Worm (Caenorhabditis elegans): Measurements from ENCODE around the gene F40G9.14.

The F40G9.14 gene

DNA sequence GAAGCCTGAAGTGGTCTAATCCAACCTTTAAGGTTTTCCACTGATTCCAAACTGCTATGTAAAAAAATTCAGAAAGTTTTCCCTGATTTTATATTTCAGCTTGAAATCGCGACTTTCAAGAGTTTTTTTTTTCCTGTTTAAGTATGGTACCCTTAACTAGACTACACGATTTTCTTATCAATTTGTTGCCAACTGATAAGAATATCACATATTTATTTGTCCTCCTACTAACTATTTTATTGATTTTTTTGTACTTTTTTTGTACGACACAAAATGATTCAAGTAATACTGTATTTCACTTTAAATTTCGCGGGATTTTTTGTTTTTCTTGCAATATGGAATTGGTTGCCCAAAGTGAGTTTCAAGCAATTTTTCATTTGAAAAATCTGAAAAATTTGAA lies 5.5 kb upstream of the F40G9.14 start:
- TF ChIP-seq ceh-83 (GFP tag; optimal IDR thresholded peaks at IDR 0.05) = no peak
- no peak for TF ChIP-seq nhr-2 (tag; optimal IDR thresholded peaks at IDR 0.05)
- no peak for TF ChIP-seq nhr-12 (tag; optimal IDR thresholded peaks at IDR 0.05)
- no peak for TF ChIP-seq ceh-43 (GFP tag; optimal IDR thresholded peaks at IDR 0.05)
- TF ChIP-seq sem-2 (GFP tag; optimal IDR thresholded peaks at IDR 0.05) = no peak
- TF ChIP-seq zip-8 (tag; optimal IDR thresholded peaks at IDR 0.05) = no peak
- no peak for TF ChIP-seq ztf-11 (tag; optimal IDR thresholded peaks at IDR 0.05)
- TF ChIP-seq nhr-76 (tag; optimal IDR thresholded peaks at IDR 0.05) = no peak
- TF ChIP-seq ceh-39 (tag; optimal IDR thresholded peaks at IDR 0.05) = no peak
- TF ChIP-seq unc-62 (GFP tag; optimal IDR thresholded peaks at IDR 0.05) = no peak
- TF ChIP-seq drap-1 (GFP tag; optimal IDR thresholded peaks at IDR 0.05) = no peak
- TF ChIP-seq blmp-1 (tag; optimal IDR thresholded peaks at IDR 0.05) = no peak
- no peak for TF ChIP-seq unc-39 (tag; optimal IDR thresholded peaks at IDR 0.05)
- TF ChIP-seq mls-2 (tag; optimal IDR thresholded peaks at IDR 0.05) = no peak
- TF ChIP-seq mep-1 (tag; optimal IDR thresholded peaks at IDR 0.05) = no peak
- TF ChIP-seq lsy-2 (tag; optimal IDR thresholded peaks at IDR 0.05) = no peak
- TF ChIP-seq tbx-8 (GFP tag; optimal IDR thresholded peaks at IDR 0.05) = no peak
- no peak for TF ChIP-seq snpc-4 (tag; optimal IDR thresholded peaks at IDR 0.05)
- no peak for TF ChIP-seq cnd-1 (tag; optimal IDR thresholded peaks at IDR 0.05)
- no peak for TF ChIP-seq bed-3 (GFP tag; optimal IDR thresholded peaks at IDR 0.05)

DNA sequence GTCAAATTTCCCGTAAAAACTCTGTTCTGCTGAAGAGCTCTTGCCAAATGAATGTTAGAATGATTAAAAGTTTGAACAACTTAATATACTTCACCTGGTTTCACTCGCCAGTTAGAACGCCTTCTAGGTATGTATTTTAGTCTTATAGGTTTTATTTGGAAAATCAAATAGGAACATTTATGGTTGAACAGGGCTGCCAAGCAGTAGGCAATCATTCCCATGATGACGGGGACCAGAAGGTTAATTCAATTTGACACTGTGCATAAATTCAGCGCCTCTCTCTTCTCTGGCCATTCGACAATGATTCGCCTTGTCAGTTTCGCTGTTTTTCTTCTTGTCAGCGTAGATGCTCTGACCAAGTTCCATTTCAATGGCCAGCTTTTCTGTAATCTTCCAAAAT lies 4.5 kb upstream of the F40G9.14 start, which contains the start of gene F40G9.15:
TSS of gene F40G9.15 (plus strand) at position 301 of the 400 bp plus-strand sequence.
- TF ChIP-seq snpc-4 (tag; optimal IDR thresholded peaks at IDR 0.05) = no peak
- TF ChIP-seq cnd-1 (tag; optimal IDR thresholded peaks at IDR 0.05) = no peak
- TF ChIP-seq mls-2 (tag; optimal IDR thresholded peaks at IDR 0.05) = no peak
- TF ChIP-seq pha-4 (tag; optimal IDR thresholded peaks at IDR 0.05) = no peak
- no peak for TF ChIP-seq sptf-1 (tag; optimal IDR thresholded peaks at IDR 0.05)
- no peak for TF ChIP-seq lin-32 (GFP tag; optimal IDR thresholded peaks at IDR 0.05)
- TF ChIP-seq sem-2 (GFP tag; optimal IDR thresholded peaks at IDR 0.05) = no peak
- TF ChIP-seq unc-39 (tag; optimal IDR thresholded peaks at IDR 0.05) = no peak
- no peak for TF ChIP-seq ham-2 (GFP tag; optimal IDR thresholded peaks at IDR 0.05)
- no peak for TF ChIP-seq mab-5 (tag; optimal IDR thresholded peaks at IDR 0.05)
- TF ChIP-seq lin-13 (tag; optimal IDR thresholded peaks at IDR 0.05) = no peak
- TF ChIP-seq drap-1 (GFP tag; optimal IDR thresholded peaks at IDR 0.05) = no peak
- TF ChIP-seq ztf-11 (tag; optimal IDR thresholded peaks at IDR 0.05) = no peak
- no peak for TF ChIP-seq M03D4.4 (tag; optimal IDR thresholded peaks at IDR 0.05)
- no peak for TF ChIP-seq zip-8 (tag; optimal IDR thresholded peaks at IDR 0.05)
- TF ChIP-seq ceh-39 (tag; optimal IDR thresholded peaks at IDR 0.05) = no peak
- TF ChIP-seq tbx-8 (GFP tag; optimal IDR thresholded peaks at IDR 0.05) = no peak

DNA sequence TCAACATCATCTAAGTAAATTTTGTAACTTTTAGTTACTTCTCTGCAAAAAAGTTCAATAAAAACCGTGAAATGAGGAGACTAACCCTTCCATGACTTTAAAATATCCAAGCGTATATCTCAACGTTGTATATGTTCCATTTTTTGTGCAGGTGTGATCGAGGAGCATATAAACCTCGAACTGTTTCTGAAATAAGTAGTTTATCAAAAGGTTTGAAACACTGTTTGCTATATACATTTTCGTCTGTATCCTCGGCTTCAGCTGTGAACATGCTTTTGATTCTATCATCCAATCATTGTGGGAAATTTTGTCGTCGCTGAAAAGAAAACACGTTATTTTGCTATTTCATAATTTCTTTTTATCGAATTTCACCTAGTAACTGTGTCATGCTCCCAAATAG lies 3.3 kb upstream of the F40G9.14 start, which contains the start of gene F40G9.5:
TSS of gene F40G9.5 (plus strand) at position 301 of the 400 bp plus-strand sequence.
- TF ChIP-seq nhr-2 (tag; optimal IDR thresholded peaks at IDR 0.05) = no peak
- TF ChIP-seq ztf-11 (tag; optimal IDR thresholded peaks at IDR 0.05) = no peak
- TF ChIP-seq M03D4.4 (tag; optimal IDR thresholded peaks at IDR 0.05) = no peak
- no peak for TF ChIP-seq flh-1 (GFP tag; optimal IDR thresholded peaks at IDR 0.05)
- TF ChIP-seq unc-39 (tag; optimal IDR thresholded peaks at IDR 0.05) = no peak

DNA sequence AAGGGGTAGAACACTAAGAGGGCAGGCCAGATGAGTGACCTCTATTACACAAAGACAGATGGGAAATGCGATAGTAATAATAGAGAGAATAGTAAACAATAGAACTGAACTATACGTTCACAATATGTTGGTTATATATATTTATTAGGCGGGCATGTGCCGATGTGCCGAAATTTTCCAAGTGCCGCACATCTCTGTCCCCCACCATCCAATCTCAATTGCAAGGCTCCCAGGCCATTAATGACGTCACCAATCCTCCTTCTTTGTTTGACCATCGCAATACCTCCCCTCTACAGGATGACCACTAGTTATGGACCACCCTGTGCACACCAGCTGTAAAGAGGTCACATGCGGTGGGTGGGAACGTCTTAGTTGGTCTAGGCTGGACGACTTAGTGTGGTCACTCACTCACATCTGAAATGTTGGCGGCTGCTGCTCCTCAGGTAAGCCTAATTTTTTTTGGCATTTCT lies 1.5 kb upstream of the F40G9.14 start, which contains the start of gene F40G9.6:
TSS of gene F40G9.6 (plus strand) at position 420 of the 470 bp plus-strand sequence.
- no peak for TF ChIP-seq mab-5 (tag; optimal IDR thresholded peaks at IDR 0.05)
- no peak for TF ChIP-seq ztf-11 (tag; optimal IDR thresholded peaks at IDR 0.05)
- TF ChIP-seq mep-1 (tag; optimal IDR thresholded peaks at IDR 0.05) = no peak
- TF ChIP-seq ces-1 (GFP tag; optimal IDR thresholded peaks at IDR 0.05) = no peak
- no peak for TF ChIP-seq bed-3 (GFP tag; optimal IDR thresholded peaks at IDR 0.05)
- TF ChIP-seq zip-8 (tag; optimal IDR thresholded peaks at IDR 0.05) = peak; percentile 67
- TF ChIP-seq cnd-1 (tag; optimal IDR thresholded peaks at IDR 0.05) = peak; percentile 60
- peak; percentile 38 for TF ChIP-seq mls-2 (tag; optimal IDR thresholded peaks at IDR 0.05)
- TF ChIP-seq nhr-2 (tag; optimal IDR thresholded peaks at IDR 0.05) = peak; percentile 32
- no peak for TF ChIP-seq nhr-12 (tag; optimal IDR thresholded peaks at IDR 0.05)

DNA sequence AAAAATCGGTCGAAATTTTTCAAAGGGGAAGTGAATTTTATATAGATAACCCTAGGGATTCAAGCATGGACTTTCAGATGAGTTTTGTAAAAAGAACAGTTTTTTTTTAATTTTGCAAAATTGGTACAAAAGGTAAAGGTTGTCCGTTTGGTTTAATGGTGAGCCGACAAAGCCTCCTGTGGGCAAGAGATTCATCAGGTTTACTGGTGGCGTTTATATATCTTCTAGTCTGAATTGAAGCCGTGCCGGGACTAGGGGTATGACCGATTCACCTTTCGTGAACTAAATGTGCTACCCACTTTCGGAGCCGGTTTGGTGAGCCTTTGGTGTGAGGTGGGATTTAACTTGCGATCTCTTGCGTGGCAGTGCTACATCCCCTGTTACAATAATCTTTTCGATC lies 511 bp upstream of the F40G9.14 start:
- TF ChIP-seq tbx-8 (GFP tag; optimal IDR thresholded peaks at IDR 0.05) = peak; percentile 23
- no peak for TF ChIP-seq nhr-237 (tag; optimal IDR thresholded peaks at IDR 0.05)
